Worm (Caenorhabditis elegans) whole organism, L3 larva: ENCODE results near the gene znf-598.

Experiments
- ZK546.5 ChIP-seq: sonication (generic microtip); optimal IDR thresholded peaks from 2 replicates; lab custom pipeline; 2017; ENCODE audit warnings: missing biosample characterization, missing genetic modification characterization
- ama-1 ChIP-seq: fragments of 150-350 bp; optimal IDR thresholded peaks from 2 replicates; lab custom pipeline; 2018
- ceh-9 ChIP-seq: sonication (generic microtip); optimal IDR thresholded peaks from 2 replicates; lab custom pipeline; 2018; ENCODE audit warnings: missing biosample characterization, missing genetic modification characterization
- daf-12 ChIP-seq: fragments of 150-350 bp; optimal IDR thresholded peaks from 2 replicates; lab custom pipeline; 2014; ENCODE audit warnings: missing biosample characterization, missing genetic modification reagents, missing genetic modification characterization
- egl-27 ChIP-seq: sonication (generic microtip); optimal IDR thresholded peaks from 4 replicates; lab custom pipeline; 2017; ENCODE audit warnings: missing biosample characterization, missing genetic modification reagents, missing genetic modification characterization
- elt-1 ChIP-seq: fragments of 150-350 bp; optimal IDR thresholded peaks from 2 replicates; lab custom pipeline; 2014; ENCODE audit warnings: missing biosample characterization, missing genetic modification characterization
- elt-2 ChIP-seq: sonication (generic microtip); optimal IDR thresholded peaks from 2 replicates; lab custom pipeline; 2016; ENCODE audit warnings: missing genetic modification reagents, mild to moderate bottlenecking, missing genetic modification characterization, missing compliant biosample characterization
- fkh-10 ChIP-seq: sonication (generic microtip); optimal IDR thresholded peaks from 2 replicates; lab custom pipeline; 2017; ENCODE audit warnings: missing biosample characterization, missing genetic modification reagents, missing genetic modification characterization
- lin-39 ChIP-seq: fragments of 150-350 bp; optimal IDR thresholded peaks from 2 replicates; lab custom pipeline; 2018; ENCODE audit warnings: missing biosample characterization, missing genetic modification reagents, missing genetic modification characterization
- nhr-11 ChIP-seq: fragments of 150-350 bp; optimal IDR thresholded peaks from 2 replicates; lab custom pipeline; 2014; ENCODE audit warnings: missing biosample characterization, missing genetic modification characterization
- nhr-237 ChIP-seq: fragments of 150-350 bp; optimal IDR thresholded peaks from 2 replicates; lab custom pipeline; 2014; ENCODE audit warnings: missing biosample characterization, missing genetic modification characterization
- nhr-76 ChIP-seq: fragments of 150-350 bp; sonication (generic microtip); optimal IDR thresholded peaks from 5 replicates; lab custom pipeline; 2014; ENCODE audit warnings: missing biosample characterization, missing genetic modification characterization
- pha-4 ChIP-seq: fragments of 150-350 bp; optimal IDR thresholded peaks from 2 replicates; lab custom pipeline; 2014; ENCODE audit warnings: missing biosample characterization, missing genetic modification reagents, missing genetic modification characterization
- pqm-1 ChIP-seq: fragments of 150-350 bp; optimal IDR thresholded peaks from 2 replicates; lab custom pipeline; 2017; ENCODE audit warnings: missing biosample characterization, missing genetic modification characterization, inconsistent platforms

DNA sequence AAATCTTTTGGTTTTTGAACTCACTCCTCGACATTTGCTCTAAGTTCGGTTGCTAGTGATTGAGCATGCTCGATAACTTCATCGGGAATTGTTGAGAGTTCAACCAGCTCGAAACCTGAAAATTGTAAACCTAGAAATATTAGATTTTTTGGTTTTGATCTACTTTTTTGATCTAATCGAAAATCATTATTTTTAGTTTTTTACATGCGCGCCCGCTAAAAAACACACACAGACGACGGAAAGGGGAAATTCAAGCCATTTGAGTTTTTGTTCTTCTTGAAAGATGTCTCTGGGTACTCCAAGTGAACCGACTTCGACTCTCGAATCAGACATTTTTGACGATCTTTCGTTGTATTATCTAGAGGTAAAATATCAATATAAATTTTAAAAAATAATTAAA, 39.8 kb downstream of the znf-598 start, which contains the start of gene nos-2:
- TF ChIP-seq pqm-1 (tag; lab: Kevin White, UChicago), result no peak
- no peak for TF ChIP-seq ama-1
- TF ChIP-seq elt-1, result no peak
- TF ChIP-seq fkh-10 (GFP tag; lab: Kevin White, UChicago), result no peak
- no peak for TF ChIP-seq nhr-237 (tag; lab: Kevin White, UChicago)
- TF ChIP-seq ceh-9, result no peak
- no peak for TF ChIP-seq nhr-11 (tag; lab: Kevin White, UChicago)
- no peak for TF ChIP-seq daf-12
- TF ChIP-seq egl-27, result no peak
- no peak for TF ChIP-seq pha-4 (tag; lab: Kevin White, UChicago)
- no peak for TF ChIP-seq ZK546.5 (tag; lab: Kevin White, UChicago)
- no peak for TF ChIP-seq elt-2 (tag; lab: Kevin White, UChicago)
- no peak for TF ChIP-seq nhr-76 (tag; lab: Kevin White, UChicago)
- no peak for TF ChIP-seq lin-39 (tag; lab: Kevin White, UChicago)
